Worm (Caenorhabditis elegans): ENCODE measurements around the gene T25E12.6.

- TF ChIP-seq T22C8.4 (GFP tag; IDR thresholded peaks at IDR 0.05), result no peak
- TF ChIP-seq ztf-23 (GFP tag; IDR thresholded peaks at IDR 0.05), result no peak
- no peak for TF ChIP-seq flt-1 (GFP tag; IDR thresholded peaks at IDR 0.05)
- TF ChIP-seq tab-1 (GFP tag; IDR thresholded peaks at IDR 0.05), result no peak
- TF ChIP-seq cog-1 (tag; optimal IDR thresholded peaks at IDR 0.05), result no peak
Observed at ce11 chrV:16778540-16779280, 36.5 kb downstream of the T25E12.6 start.
